Fruit fly (Drosophila melanogaster): Measurements from ENCODE around the gene RNaseX25.

Gene RNaseX25

dm6 chr3L:7960707-7961695, 9.4 kb upstream of the RNaseX25 start (continued):
- TF ChIP-seq bowl (GFP tag; IDR thresholded peaks at IDR 0.05) (no peak), emc (GFP tag; optimal IDR thresholded peaks at IDR 0.05) (no peak), CG18599 (GFP tag; optimal IDR thresholded peaks at IDR 0.05) (no peak), pita (GFP tag; optimal IDR thresholded peaks at IDR 0.05) (no peak), Dbx (GFP tag; IDR thresholded peaks at IDR 0.05) (no peak), CG10274 (GFP tag; optimal IDR thresholded peaks at IDR 0.05) (no peak), MTF-1 (GFP tag; optimal IDR thresholded peaks at IDR 0.05; ENCODE audit: borderline replicate concordance) (peak; percentile 18), H15 (GFP tag; IDR thresholded peaks at IDR 0.05) (no peak), Nf-YB (GFP tag; optimal IDR thresholded peaks at IDR 0.05) (peak; percentile 39), CG12391 (tag; optimal IDR thresholded peaks at IDR 0.05) (no peak), Eip74EF (GFP tag; optimal IDR thresholded peaks at IDR 0.05) (no peak), sim (GFP tag; IDR thresholded peaks at IDR 0.05) (0 out of 2 replicates have a peak, but pooled peaks have one; percentile 45), gem (tag; optimal IDR thresholded peaks at IDR 0.05) (peak; percentile 5), tin (GFP tag; optimal IDR thresholded peaks at IDR 0.05) (no peak), luna (GFP tag; optimal IDR thresholded peaks at IDR 0.05) (no peak), CG2199 (GFP tag; IDR thresholded peaks at IDR 0.05) (no peak), CG10654 (GFP tag; optimal IDR thresholded peaks at IDR 0.05) (no peak), Hr3 (GFP tag; optimal IDR thresholded peaks at IDR 0.05) (no peak), nerfin-2 (GFP tag; IDR thresholded peaks at IDR 0.05; ENCODE audit: partially characterized antibody) (no peak), Bgb (GFP tag; IDR thresholded peaks at IDR 0.05; ENCODE audit: partially characterized antibody) (no peak), zfh2 (GFP tag; optimal IDR thresholded peaks at IDR 0.05) (no peak), NC2β (GFP tag; optimal IDR thresholded peaks at IDR 0.05) (no peak), Aef1 (GFP tag; IDR thresholded peaks at IDR 0.05) (no peak), CG1233 (GFP tag; optimal IDR thresholded peaks at IDR 0.05) (peak; percentile 12), CG3847 (GFP tag; IDR thresholded peaks at IDR 0.05) (no peak), az2 (GFP tag; optimal IDR thresholded peaks at IDR 0.05) (no peak), rib (GFP tag; IDR thresholded peaks at IDR 0.05) (no peak), Jarid2 (GFP tag; optimal IDR thresholded peaks at IDR 0.05) (no peak), CG7372 (GFP tag; IDR thresholded peaks at IDR 0.05) (peak; percentile 40; the same call in 1 of the 2 replicates), CG15514 (GFP tag; optimal IDR thresholded peaks at IDR 0.05) (peak; percentile 20), Ets97D (GFP tag; optimal IDR thresholded peaks at IDR 0.05) (no peak), dmrt11E (tag; optimal IDR thresholded peaks at IDR 0.05) (peak; percentile 36), run (tag; optimal IDR thresholded peaks at IDR 0.05) (no peak), klu (GFP tag; IDR thresholded peaks at IDR 0.05) (no peak), CG15011 (GFP tag; optimal IDR thresholded peaks at IDR 0.05) (no peak), B-H2 (GFP tag; optimal IDR thresholded peaks at IDR 0.05) (peak; percentile 53), CG3065 (GFP tag; optimal IDR thresholded peaks at IDR 0.05) (no peak), CG32772 (GFP tag; IDR thresholded peaks at IDR 0.05) (no peak), cato (GFP tag; optimal IDR thresholded peaks at IDR 0.05; ENCODE audit: borderline replicate concordance) (no peak), Six4 (GFP tag; optimal IDR thresholded peaks at IDR 0.05) (no peak), CG10431 (GFP tag; optimal IDR thresholded peaks at IDR 0.05) (no peak), CG1647 (GFP tag; optimal IDR thresholded peaks at IDR 0.05) (no peak), da (GFP tag; optimal IDR thresholded peaks at IDR 0.05) (no peak), Dp (GFP tag; optimal IDR thresholded peaks at IDR 0.05) (no peak), pb (GFP tag; optimal IDR thresholded peaks at IDR 0.05) (no peak), kni (GFP tag; optimal IDR thresholded peaks at IDR 0.05) (peak; percentile 61), CG17802 (tag; optimal IDR thresholded peaks at IDR 0.05) (no peak), Ssrp (tag; optimal IDR thresholded peaks at IDR 0.05) (no peak)

All from whole organism, embryonic.